Fruit fly (Drosophila melanogaster) whole organism, embryonic: ENCODE measurements around the gene Dhod.
A peak's percentile ranks its signal among the peaks of the same experiment; 100 is the strongest.

ENCODE experiments used
- Bdp1 ChIP-seq: fragments of 200-800 bp; sonication (Bioruptor generic); optimal IDR thresholded peaks from 3 replicates; lab custom pipeline; 2016; ENCODE audit warnings: missing biosample characterization, missing genetic modification characterization
- Bteb2 ChIP-seq: fragments of 200-800 bp; sonication (Bioruptor generic); optimal IDR thresholded peaks from 2 replicates; lab custom pipeline; 2016; ENCODE audit warnings: missing biosample characterization, missing genetic modification characterization
- CG10209 ChIP-seq: fragments of 200-800 bp; sonication (Bioruptor generic); optimal IDR thresholded peaks from 3 replicates; lab custom pipeline; 2017; ENCODE audit warnings: missing biosample characterization, mild to moderate bottlenecking, missing genetic modification characterization, missing genetic modification reagents
- CG11456 ChIP-seq: fragments of 200-800 bp; sonication (Bioruptor generic); IDR thresholded peaks from 3 replicates; pipeline ENCODE4 v1.3.6; 2022; ENCODE audit warnings: missing biosample characterization, missing genetic modification characterization
- CG12071 ChIP-seq: fragments of 200-800 bp; sonication (Bioruptor generic); optimal IDR thresholded peaks from 3 replicates; lab custom pipeline; 2018; ENCODE audit warnings: missing biosample characterization, mild to moderate bottlenecking, missing genetic modification characterization
- CG12769 ChIP-seq: fragments of 200-800 bp; sonication (Bioruptor generic); optimal IDR thresholded peaks from 2 replicates; lab custom pipeline; 2019; ENCODE audit warnings: missing biosample characterization, mild to moderate bottlenecking, missing genetic modification characterization, moderate library complexity
- CG15269 ChIP-seq: fragments of 200-800 bp; sonication (Bioruptor generic); optimal IDR thresholded peaks from 2 replicates; lab custom pipeline; 2018; ENCODE audit warnings: missing biosample characterization, mild to moderate bottlenecking, missing genetic modification characterization, moderate library complexity
- CG16779 ChIP-seq: fragments of 200-800 bp; sonication (Bioruptor generic); IDR thresholded peaks from 2 replicates; pipeline ENCODE4 v1.3.6; 2022; ENCODE audit warnings: missing biosample characterization, missing genetic modification characterization
- CG1832 ChIP-seq: fragments of 200-800 bp; sonication (Bioruptor generic); optimal IDR thresholded peaks from 2 replicates; lab custom pipeline; 2017; ENCODE audit warnings: missing biosample characterization, mild to moderate bottlenecking, missing genetic modification characterization, inconsistent platforms
- CG31224 ChIP-seq: fragments of 200-800 bp; sonication (Bioruptor generic); IDR thresholded peaks from 2 replicates; pipeline ENCODE4 v1.3.6; 2022; ENCODE audit warnings: missing biosample characterization, missing genetic modification characterization
- CG3838 ChIP-seq: fragments of 200-800 bp; sonication (Bioruptor generic); optimal IDR thresholded peaks from 3 replicates; lab custom pipeline; 2016; ENCODE audit warnings: missing biosample characterization, missing genetic modification characterization
- CG3847 ChIP-seq: fragments of 200-800 bp; sonication (Bioruptor generic); IDR thresholded peaks from 2 replicates; pipeline ENCODE4 v1.3.6; 2022; ENCODE audit warnings: missing biosample characterization, missing genetic modification characterization
- CG3995 ChIP-seq: fragments of 200-800 bp; sonication (Bioruptor generic); optimal IDR thresholded peaks from 3 replicates; lab custom pipeline; 2016; ENCODE audit warnings: missing biosample characterization, missing genetic modification characterization
- CG4424 ChIP-seq: fragments of 200-800 bp; sonication (Bioruptor generic); optimal IDR thresholded peaks from 3 replicates; lab custom pipeline; 2016; ENCODE audit warnings: missing biosample characterization, missing genetic modification characterization
- CG6272 ChIP-seq: fragments of 200-800 bp; sonication (Bioruptor generic); IDR thresholded peaks from 2 replicates; pipeline ENCODE4 v1.3.6; 2022; ENCODE audit warnings: missing biosample characterization, missing genetic modification characterization
- CG6791 ChIP-seq: fragments of 200-800 bp; sonication (Bioruptor generic); IDR thresholded peaks from 3 replicates; pipeline ENCODE4 v1.3.6; 2022; ENCODE audit warnings: missing biosample characterization, missing genetic modification characterization; ENCODE audit not compliant: partially characterized antibody
- CG8765 ChIP-seq: fragments of 200-800 bp; sonication (Bioruptor generic); IDR thresholded peaks from 2 replicates; pipeline ENCODE4 v1.3.6; 2022; ENCODE audit warnings: missing biosample characterization, missing genetic modification characterization
- CG8924 ChIP-seq: fragments of 200-800 bp; optimal IDR thresholded peaks from 3 replicates; lab custom pipeline; 2019; ENCODE audit warnings: missing biosample characterization, mild to moderate bottlenecking, missing genetic modification characterization, moderate library complexity
- CG9215 ChIP-seq: fragments of 200-800 bp; sonication (Bioruptor generic); IDR thresholded peaks from 2 replicates; pipeline ENCODE4 v1.3.6; 2022; ENCODE audit warnings: missing biosample characterization, missing genetic modification characterization
- Chrac-16 ChIP-seq: fragments of 200-800 bp; sonication (Bioruptor generic); optimal IDR thresholded peaks from 3 replicates; lab custom pipeline; 2016; ENCODE audit warnings: missing biosample characterization, missing genetic modification characterization
- CrebB ChIP-seq: fragments of 200-800 bp; sonication (Bioruptor generic); optimal IDR thresholded peaks from 3 replicates; lab custom pipeline; 2018; ENCODE audit warnings: missing biosample characterization, mild to moderate bottlenecking, missing genetic modification characterization
- E2f2 ChIP-seq: fragments of 200-800 bp; sonication (Bioruptor generic); IDR thresholded peaks from 2 replicates; pipeline ENCODE4 v1.3.6; 2022; ENCODE audit warnings: missing biosample characterization, missing genetic modification characterization
- H2.0 ChIP-seq: fragments of 200-800 bp; sonication (Bioruptor generic); IDR thresholded peaks from 2 replicates; pipeline ENCODE4 v1.3.6; 2022; ENCODE audit warnings: missing biosample characterization, missing genetic modification characterization
- Optix ChIP-seq: fragments of 200-800 bp; sonication (Bioruptor generic); IDR thresholded peaks from 3 replicates; pipeline ENCODE4 v1.3.6; 2022; ENCODE audit warnings: missing biosample characterization, missing genetic modification characterization
- Rfx ChIP-seq: fragments of 200-800 bp; sonication (Bioruptor generic); IDR thresholded peaks from 2 replicates; pipeline ENCODE4 v1.3.6; 2022; ENCODE audit warnings: missing biosample characterization, missing genetic modification characterization
- Sox100B ChIP-seq: fragments of 200-800 bp; sonication (Bioruptor generic); optimal IDR thresholded peaks from 3 replicates; lab custom pipeline; 2018; ENCODE audit warnings: missing biosample characterization, mild to moderate bottlenecking, missing genetic modification characterization
- Sox102F ChIP-seq: fragments of 200-800 bp; sonication (Bioruptor generic); optimal IDR thresholded peaks from 2 replicates; lab custom pipeline; 2018; ENCODE audit warnings: missing biosample characterization, mild to moderate bottlenecking, missing genetic modification characterization, moderate library complexity
- Trl ChIP-seq, 3 experiments: fragments of >200 bp in 2 of 3; fragments of 200-800 bp in 1 of 3; sonication (Bioruptor generic) in 1 of 3; optimal IDR thresholded peaks; 2 replicates in 1 of 3; 3 replicates in 2 of 3; lab custom pipeline; 2016 to 2017; ENCODE audit warnings: missing biosample characterization in 1 of 3, missing genetic modification characterization in 1 of 3
- Vsx1 ChIP-seq: fragments of 200-800 bp; sonication (Bioruptor generic); optimal IDR thresholded peaks from 2 replicates; lab custom pipeline; 2017; ENCODE audit warnings: missing biosample characterization, mild to moderate bottlenecking, missing genetic modification characterization, missing genetic modification reagents
- ac ChIP-seq: fragments of 200-800 bp; sonication (Bioruptor generic); optimal IDR thresholded peaks from 3 replicates; lab custom pipeline; 2017; ENCODE audit warnings: missing biosample characterization, mild to moderate bottlenecking, missing genetic modification characterization
- bigmax ChIP-seq: fragments of 200-800 bp; sonication (Bioruptor generic); optimal IDR thresholded peaks from 2 replicates; lab custom pipeline; 2018; ENCODE audit warnings: missing biosample characterization, mild to moderate bottlenecking, missing genetic modification characterization
- bsh ChIP-seq, 2 experiments: fragments of 200-800 bp; sonication (Bioruptor generic); optimal IDR thresholded peaks; 2 replicates each; lab custom pipeline; 2017 to 2018; ENCODE audit warnings: mild to moderate bottlenecking in 2 of 2, missing biosample characterization in 2 of 2, missing genetic modification characterization in 2 of 2, moderate library complexity in 1 of 2
- caup ChIP-seq: fragments of 200-800 bp; sonication (Bioruptor generic); optimal IDR thresholded peaks from 3 replicates; lab custom pipeline; 2017; ENCODE audit warnings: missing biosample characterization, mild to moderate bottlenecking, missing genetic modification characterization, moderate library complexity; ENCODE audit not compliant: severe bottlenecking
- chn ChIP-seq: fragments of 200-800 bp; sonication (Bioruptor generic); optimal IDR thresholded peaks from 2 replicates; lab custom pipeline; 2016; ENCODE audit warnings: missing biosample characterization, missing genetic modification characterization
- gcm ChIP-seq: fragments of 200-800 bp; sonication (Bioruptor generic); optimal IDR thresholded peaks from 2 replicates; lab custom pipeline; 2019; ENCODE audit warnings: missing biosample characterization, mild to moderate bottlenecking, missing genetic modification characterization, moderate library complexity
- her ChIP-seq: fragments of 200-800 bp; sonication (Bioruptor generic); optimal IDR thresholded peaks from 2 replicates; lab custom pipeline; 2016; ENCODE audit warnings: missing biosample characterization, missing genetic modification characterization
- maf-S ChIP-seq: fragments of 200-800 bp; sonication (Bioruptor generic); optimal IDR thresholded peaks from 2 replicates; lab custom pipeline; 2016; ENCODE audit warnings: missing biosample characterization, missing genetic modification characterization
- onecut ChIP-seq: fragments of 200-800 bp; sonication (Bioruptor generic); IDR thresholded peaks from 2 replicates; pipeline ENCODE4 v1.3.6; 2022; ENCODE audit warnings: missing biosample characterization, missing genetic modification characterization
- slp2 ChIP-seq: fragments of 200-800 bp; sonication (Bioruptor generic); optimal IDR thresholded peaks from 2 replicates; lab custom pipeline; 2016; ENCODE audit warnings: missing biosample characterization, missing genetic modification characterization
- sr ChIP-seq: fragments of 200-800 bp; sonication (Bioruptor generic); IDR thresholded peaks from 3 replicates; pipeline ENCODE4 v1.3.6; 2022; ENCODE audit warnings: missing biosample characterization, missing genetic modification characterization
- ssp ChIP-seq: fragments of 200-800 bp; sonication (Bioruptor generic); IDR thresholded peaks from 2 replicates; pipeline ENCODE4 v1.3.6; 2022; ENCODE audit warnings: missing biosample characterization, missing genetic modification characterization
- stwl ChIP-seq: fragments of 200-800 bp; sonication (Bioruptor generic); optimal IDR thresholded peaks from 3 replicates; lab custom pipeline; 2018; ENCODE audit warnings: missing biosample characterization, mild to moderate bottlenecking, missing genetic modification characterization, moderate library complexity
- tgo ChIP-seq: fragments of 200-800 bp; sonication (Bioruptor generic); IDR thresholded peaks from 3 replicates; pipeline ENCODE4 v1.3.6; 2022; ENCODE audit warnings: missing biosample characterization, missing genetic modification characterization
- zen ChIP-seq: fragments of 200-800 bp; sonication (Bioruptor generic); optimal IDR thresholded peaks from 3 replicates; lab custom pipeline; 2018; ENCODE audit warnings: missing biosample characterization, mild to moderate bottlenecking, missing genetic modification characterization, moderate library complexity

Dhod gene

DNA sequence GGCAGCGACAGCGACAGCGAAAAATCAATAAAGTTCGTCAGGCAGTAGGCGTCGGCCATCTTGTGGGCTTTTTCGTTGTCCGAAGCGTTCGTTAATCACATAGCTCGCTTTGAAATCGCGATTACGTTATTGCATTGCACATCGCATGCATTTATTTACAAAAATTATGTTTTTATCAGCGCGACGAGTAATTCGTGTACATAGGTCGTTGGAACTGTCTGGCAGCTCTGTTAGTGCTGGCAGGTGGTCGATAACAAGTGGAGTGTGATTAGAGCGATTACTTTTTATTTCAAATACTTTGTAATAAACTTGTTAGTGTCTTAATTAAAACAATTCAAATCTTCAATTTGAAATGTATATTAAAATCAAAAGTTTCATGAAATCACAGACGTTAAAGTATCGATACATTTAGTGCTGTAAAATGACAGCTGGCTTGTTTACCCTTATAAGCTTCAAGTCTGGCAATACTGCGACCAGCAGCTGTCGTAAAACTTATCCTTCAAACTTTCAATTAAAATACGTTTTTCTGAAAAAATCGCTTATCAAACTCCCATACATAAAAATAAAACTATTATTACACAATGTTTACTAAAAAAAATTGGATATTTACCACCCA lies 11.1 kb upstream of the Dhod start, which contains the start of gene CG8032 (continued):
- peak; percentile 48 for TF ChIP-seq Sox102F (GFP tag; lab: Kevin White, UChicago)
- no peak for TF ChIP-seq CG16779 (GFP tag; lab: Robert Waterston, UW)
- peak in 1 of 2 experiments; percentile 38 for TF ChIP-seq bsh (GFP tag; optimal IDR thresholded peaks at IDR 0.05; lab: Kevin White, UChicago)
- peak; percentile 65 for TF ChIP-seq stwl (tag; lab: Kevin White, UChicago)
- peak; percentile 47 for TF ChIP-seq CG8924 (tag; lab: Kevin White, UChicago)
- TF ChIP-seq CG9215 (GFP tag; lab: Robert Waterston, UW), result peak; percentile 78
- 0 out of 2 replicates have a peak, but pooled peaks have one; percentile 18 for TF ChIP-seq H2.0 (GFP tag; lab: Robert Waterston, UW)
- peak; percentile 50 for TF ChIP-seq Rfx (GFP tag; lab: Robert Waterston, UW)
- no peak for TF ChIP-seq sr (GFP tag; lab: Robert Waterston, UW)
- no peak for TF ChIP-seq CG3838 (GFP tag; lab: Kevin White, UChicago)
- peak; percentile 27 for TF ChIP-seq her (GFP tag; lab: Kevin White, UChicago)
- no peak for TF ChIP-seq CG1832 (GFP tag; lab: Kevin White, UChicago)

DNA sequence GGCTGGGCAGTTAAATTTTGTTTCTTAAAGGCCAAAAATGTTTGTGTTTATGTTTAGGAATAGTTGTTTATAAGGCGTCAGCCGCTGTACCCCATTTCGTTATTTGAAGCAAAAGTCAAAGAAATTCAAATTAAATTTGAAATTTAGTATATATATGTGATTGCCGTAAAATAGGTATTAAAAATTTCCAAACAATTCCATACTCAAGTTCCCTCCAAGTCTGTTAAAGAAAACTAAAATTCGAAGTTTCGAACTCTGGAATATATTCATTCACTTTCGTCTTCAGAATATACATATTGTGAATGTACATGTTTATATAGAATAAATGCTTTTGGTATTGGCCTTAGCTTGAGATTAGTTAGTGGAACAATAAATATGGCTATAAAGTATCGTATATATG lies 7.9 kb upstream of the Dhod start, which contains the start of gene bel:
Gene bel (minus strand): TSS at position 101 of the 400 bp plus-strand sequence.
- no peak for TF ChIP-seq CG3847
- 0 out of 3 replicates have a peak, but pooled peaks have one; percentile 1 for TF ChIP-seq tgo (GFP tag; lab: Robert Waterston, UW)

DNA sequence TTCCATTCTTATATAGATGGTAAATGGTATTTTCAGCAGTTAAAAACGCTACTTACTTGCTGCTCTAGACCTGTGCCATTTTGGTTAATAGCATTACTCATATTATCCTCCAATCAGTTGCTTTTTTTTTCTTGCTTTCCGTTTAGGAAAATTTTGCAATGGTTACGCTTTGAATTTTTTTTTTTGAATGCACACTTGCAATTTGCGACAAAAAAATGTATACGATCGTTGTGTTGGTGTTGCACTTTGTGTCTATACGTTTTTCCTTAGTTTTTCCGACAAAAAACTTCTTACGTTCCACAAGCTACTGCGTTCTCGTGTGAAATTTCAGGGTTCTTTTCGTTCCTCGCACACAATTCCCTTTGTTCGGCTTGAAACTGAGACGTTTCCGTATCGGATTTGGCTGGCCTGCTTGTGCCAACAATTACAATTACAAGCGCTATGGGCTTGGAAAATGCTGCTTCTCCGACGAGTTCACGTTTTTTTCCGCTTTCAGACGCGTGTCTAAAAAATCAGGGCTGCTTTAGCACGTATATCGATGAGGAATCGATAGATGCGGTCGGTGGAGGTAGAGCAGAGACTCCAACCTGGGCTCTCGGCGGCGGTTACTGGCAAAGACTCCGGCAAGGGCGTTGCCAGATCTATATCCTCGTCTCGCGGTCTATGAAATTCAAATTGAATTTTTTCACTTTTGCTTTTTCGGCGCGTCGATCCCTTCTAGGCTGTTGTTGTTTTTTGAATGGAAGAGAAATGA lies 7.4 kb upstream of the Dhod start:
- TF ChIP-seq ssp (GFP tag; lab: Robert Waterston, UW) (peak; percentile 55), chn (no peak), CG12769 (tag; lab: Kevin White, UChicago) (peak; percentile 71), CG15269 (tag; lab: Kevin White, UChicago) (peak; percentile 37), Chrac-16 (GFP tag; lab: Kevin White, UChicago) (peak; percentile 5), CrebB (tag; lab: Kevin White, UChicago) (peak; percentile 67), Vsx1 (GFP tag; lab: Kevin White, UChicago) (no peak), CG4424 (GFP tag; lab: Kevin White, UChicago) (peak; percentile 17), maf-S (GFP tag; lab: Kevin White, UChicago) (peak; percentile 40), Bdp1 (GFP tag; lab: Kevin White, UChicago) (peak; percentile 52), E2f2 (GFP tag; lab: Robert Waterston, UW) (peak; percentile 99), zen (peak; percentile 50), caup (GFP tag; lab: Kevin White, UChicago) (peak; percentile 75), bigmax (GFP tag; lab: Kevin White, UChicago) (peak; percentile 47), CG31224 (GFP tag; lab: Robert Waterston, UW) (peak; percentile 47), CG10209 (GFP tag; lab: Kevin White, UChicago) (no peak), Trl (optimal IDR thresholded peaks at IDR 0.05; lab: Kevin White, UChicago) (no peak), Trl (GFP tag; optimal IDR thresholded peaks at IDR 0.05; lab: Kevin White, UChicago) (peak; percentile 49), gcm (GFP tag; lab: Kevin White, UChicago) (peak; percentile 21), CG8765 (GFP tag; lab: Robert Waterston, UW) (0 out of 2 replicates have a peak, but pooled peaks have one; percentile 18), slp2 (peak; percentile 0), Optix (no peak), CG6791 (GFP tag; lab: Robert Waterston, UW) (peak; percentile 92), CG6272 (GFP tag; lab: Robert Waterston, UW) (no peak), onecut (GFP tag; lab: Robert Waterston, UW) (peak; percentile 54), ac (no peak), CG11456 (GFP tag; lab: Robert Waterston, UW) (peak; percentile 49; the same call in 2 of the 3 replicates), CG12071 (GFP tag; lab: Kevin White, UChicago) (peak; percentile 37), Bteb2 (GFP tag; lab: Kevin White, UChicago) (peak; percentile 38), Sox100B (GFP tag; lab: Kevin White, UChicago) (no peak), CG3995 (GFP tag; lab: Kevin White, UChicago) (peak; percentile 64)
